Fruit fly (Drosophila melanogaster): ENCODE results near the gene CG14147.

Gene CG14147

DNA sequence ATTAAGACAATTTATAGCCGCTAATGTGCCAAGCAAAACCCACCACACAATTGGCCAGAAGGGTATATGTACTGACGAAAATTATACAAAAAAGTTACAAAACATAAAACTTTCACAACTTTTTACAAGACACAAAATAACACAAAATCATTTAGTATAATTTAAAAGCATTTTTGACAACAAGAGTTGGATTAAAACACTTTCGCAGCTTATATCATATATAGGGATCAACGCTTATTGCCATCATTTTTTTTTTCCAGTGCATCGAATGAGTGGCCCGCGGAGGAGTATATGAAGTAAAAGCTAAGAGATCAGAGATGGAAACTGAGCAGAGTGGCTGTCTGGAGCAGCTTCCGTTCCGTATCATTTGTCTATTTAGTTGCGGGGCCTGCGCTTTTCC lies 3.8 kb upstream of the CG14147 start:
- TF ChIP-seq CG5204 (GFP tag; optimal IDR thresholded peaks at IDR 0.05) (no peak), Mnt (GFP tag; optimal IDR thresholded peaks at IDR 0.05) (no peak), CG33017 (tag; optimal IDR thresholded peaks at IDR 0.05) (no peak), CG11617 (GFP tag; optimal IDR thresholded peaks at IDR 0.05) (no peak), CG7045 (GFP tag; optimal IDR thresholded peaks at IDR 0.05) (no peak), CG12768 (GFP tag; optimal IDR thresholded peaks at IDR 0.05) (no peak), ovo (GFP tag; optimal IDR thresholded peaks at IDR 0.05) (no peak), CG1620 (GFP tag; optimal IDR thresholded peaks at IDR 0.05) (no peak)

DNA sequence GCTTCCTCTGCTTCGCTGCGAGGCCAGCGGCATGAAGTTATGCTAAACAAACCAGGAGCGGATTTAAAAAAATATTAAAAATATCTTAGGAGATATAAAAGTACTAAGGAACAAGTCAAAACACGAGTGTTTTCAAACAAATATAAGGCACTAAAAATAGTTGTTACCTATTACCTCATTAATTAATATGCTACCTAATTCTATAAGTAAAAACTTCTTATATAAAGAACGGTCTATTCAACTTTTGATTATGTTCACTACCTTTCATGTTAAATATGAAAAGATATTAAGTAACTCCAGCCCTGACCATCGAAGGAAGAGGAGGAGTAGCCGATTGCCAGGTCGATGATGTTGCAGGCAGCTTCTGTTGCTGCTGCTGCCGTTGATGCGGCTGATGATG lies 4.0 kb downstream of the CG14147 start:
- TF ChIP-seq Mnt (GFP tag; optimal IDR thresholded peaks at IDR 0.05) (no peak), Crg-1 (GFP tag; optimal IDR thresholded peaks at IDR 0.05) (no peak), cnc (optimal IDR thresholded peaks at IDR 0.05) (no peak), CG33017 (tag; optimal IDR thresholded peaks at IDR 0.05) (no peak), kay (GFP tag; ENCODE audit: borderline replicate concordance) (no peak), CG11617 (GFP tag; optimal IDR thresholded peaks at IDR 0.05) (no peak), tj (GFP tag; optimal IDR thresholded peaks at IDR 0.05) (no peak), CG14711 (tag; optimal IDR thresholded peaks at IDR 0.05) (no peak), CG7045 (GFP tag; optimal IDR thresholded peaks at IDR 0.05) (no peak), toe (GFP tag; optimal IDR thresholded peaks at IDR 0.05) (no peak), pad (GFP tag; optimal IDR thresholded peaks at IDR 0.05) (no peak), CG1620 (GFP tag; optimal IDR thresholded peaks at IDR 0.05) (no peak), cic (GFP tag; optimal IDR thresholded peaks at IDR 0.05) (no peak), Clk (GFP tag; optimal IDR thresholded peaks at IDR 0.05) (no peak), bab1 (GFP tag; optimal IDR thresholded peaks at IDR 0.05) (no peak)

DNA sequence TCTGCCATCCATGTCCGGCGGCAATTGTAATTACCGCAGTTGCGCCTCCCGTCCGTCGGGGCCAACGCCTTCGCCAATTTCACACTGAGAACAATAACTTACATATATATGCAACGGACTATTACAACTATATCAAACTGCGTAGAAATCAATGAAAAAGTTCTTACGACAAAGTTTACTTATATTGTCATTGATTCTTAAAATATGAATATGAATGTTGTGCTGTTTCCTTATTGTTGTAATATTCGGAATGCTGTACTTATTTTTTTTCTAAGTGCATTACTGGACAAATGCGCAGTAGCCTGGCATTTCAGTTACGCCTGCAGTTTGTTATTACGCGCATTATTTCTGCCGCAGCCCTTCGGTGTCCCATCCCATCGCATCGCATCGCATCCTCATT lies 5.0 kb downstream of the CG14147 start:
- TF ChIP-seq toe (GFP tag; optimal IDR thresholded peaks at IDR 0.05) (no peak), CG1620 (GFP tag; optimal IDR thresholded peaks at IDR 0.05) (no peak), CG7101 (tag; optimal IDR thresholded peaks at IDR 0.05) (no peak), tj (GFP tag; optimal IDR thresholded peaks at IDR 0.05) (no peak)

DNA sequence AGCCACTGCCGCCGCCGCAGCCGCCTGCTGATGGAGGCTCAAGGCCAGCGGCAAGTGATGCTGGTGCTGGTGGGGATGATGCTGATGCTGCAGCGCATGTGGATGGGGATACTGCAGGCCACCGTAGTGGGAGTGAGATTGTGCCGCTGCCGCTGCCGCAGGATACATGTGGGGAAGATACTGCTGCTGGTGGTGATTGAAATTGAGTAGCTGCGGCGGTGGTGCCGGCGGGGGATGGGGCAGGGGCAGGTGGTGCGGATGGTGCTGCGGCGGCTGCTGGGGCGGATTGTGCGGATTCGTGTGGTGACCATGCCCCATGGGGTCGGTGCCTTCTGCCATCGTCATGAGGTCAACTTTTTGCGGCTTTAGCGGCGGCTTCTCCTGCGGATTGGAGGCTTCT lies 12.1 kb downstream of the CG14147 start:
- no peak for TF ChIP-seq CG11617 (GFP tag; optimal IDR thresholded peaks at IDR 0.05)

DNA sequence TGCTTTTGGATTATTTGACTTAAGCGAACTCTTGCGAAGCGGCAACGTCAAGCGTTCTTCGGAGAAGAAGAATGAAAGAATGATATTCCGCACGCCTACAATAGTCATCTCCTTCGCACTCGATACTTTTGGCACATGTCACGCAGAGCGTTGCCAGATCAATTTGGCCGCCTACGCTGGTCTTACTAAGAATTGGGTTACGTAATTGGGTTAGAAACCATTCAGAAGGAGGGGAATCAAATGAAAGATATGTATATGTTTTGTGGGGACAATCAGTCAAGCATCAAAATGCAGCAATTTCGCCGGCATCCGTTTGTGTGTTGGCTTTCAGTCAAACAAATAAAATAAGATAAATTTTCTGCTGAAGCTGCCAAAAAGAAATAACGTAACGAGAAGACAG lies 13.1 kb downstream of the CG14147 start:
- TF ChIP-seq CG1620 (GFP tag; optimal IDR thresholded peaks at IDR 0.05), result no peak
- no peak for TF ChIP-seq CG33017 (tag; optimal IDR thresholded peaks at IDR 0.05)
- TF ChIP-seq Clk (GFP tag; optimal IDR thresholded peaks at IDR 0.05), result no peak
- no peak for TF ChIP-seq kay (GFP tag; ENCODE audit: borderline replicate concordance)
- no peak for TF ChIP-seq toe (GFP tag; optimal IDR thresholded peaks at IDR 0.05)
- no peak for TF ChIP-seq CG11617 (GFP tag; optimal IDR thresholded peaks at IDR 0.05)
- TF ChIP-seq pad (GFP tag; optimal IDR thresholded peaks at IDR 0.05), result no peak
- no peak for TF ChIP-seq Crg-1 (GFP tag; optimal IDR thresholded peaks at IDR 0.05)
- TF ChIP-seq bab1 (GFP tag; optimal IDR thresholded peaks at IDR 0.05), result no peak
- no peak for TF ChIP-seq CG14711 (tag; optimal IDR thresholded peaks at IDR 0.05)
- no peak for TF ChIP-seq tj (GFP tag; optimal IDR thresholded peaks at IDR 0.05)
- TF ChIP-seq CG5204 (GFP tag; optimal IDR thresholded peaks at IDR 0.05), result no peak
- TF ChIP-seq CG7045 (GFP tag; optimal IDR thresholded peaks at IDR 0.05), result no peak
- no peak for TF ChIP-seq cnc (optimal IDR thresholded peaks at IDR 0.05)
- no peak for TF ChIP-seq Hr96 (GFP tag; optimal IDR thresholded peaks at IDR 0.05)
- no peak for TF ChIP-seq cic (GFP tag; optimal IDR thresholded peaks at IDR 0.05)
- no peak for TF ChIP-seq Mnt (GFP tag; optimal IDR thresholded peaks at IDR 0.05)
- no peak for TF ChIP-seq ovo (GFP tag; optimal IDR thresholded peaks at IDR 0.05)

DNA sequence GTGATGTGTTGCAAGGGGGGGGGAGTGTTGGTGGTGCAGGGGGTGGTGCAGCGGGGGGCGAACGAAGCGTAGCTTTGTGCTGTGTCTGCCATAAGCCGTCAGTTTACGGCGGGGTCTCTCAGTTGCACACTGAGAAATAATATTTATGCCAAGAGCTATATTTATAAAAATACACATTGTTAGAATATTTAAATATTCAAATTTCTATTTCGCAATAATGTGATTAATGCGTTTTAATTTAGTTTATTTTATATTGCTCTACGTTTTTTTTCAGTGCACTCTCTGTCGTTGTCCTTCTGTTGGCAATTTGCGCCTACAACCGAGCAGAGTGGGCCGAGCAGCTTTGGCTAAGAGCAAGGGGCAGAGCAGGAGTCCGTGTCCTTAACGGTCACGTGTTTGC lies 14.2 kb downstream of the CG14147 start:
- TF ChIP-seq CG12768 (GFP tag; optimal IDR thresholded peaks at IDR 0.05), result no peak
- no peak for TF ChIP-seq bab1 (GFP tag; optimal IDR thresholded peaks at IDR 0.05)
- no peak for TF ChIP-seq Crg-1 (GFP tag; optimal IDR thresholded peaks at IDR 0.05)
- no peak for TF ChIP-seq CG1620 (GFP tag; optimal IDR thresholded peaks at IDR 0.05)
- no peak for TF ChIP-seq ovo (GFP tag; optimal IDR thresholded peaks at IDR 0.05)
- no peak for TF ChIP-seq tj (GFP tag; optimal IDR thresholded peaks at IDR 0.05)

DNA sequence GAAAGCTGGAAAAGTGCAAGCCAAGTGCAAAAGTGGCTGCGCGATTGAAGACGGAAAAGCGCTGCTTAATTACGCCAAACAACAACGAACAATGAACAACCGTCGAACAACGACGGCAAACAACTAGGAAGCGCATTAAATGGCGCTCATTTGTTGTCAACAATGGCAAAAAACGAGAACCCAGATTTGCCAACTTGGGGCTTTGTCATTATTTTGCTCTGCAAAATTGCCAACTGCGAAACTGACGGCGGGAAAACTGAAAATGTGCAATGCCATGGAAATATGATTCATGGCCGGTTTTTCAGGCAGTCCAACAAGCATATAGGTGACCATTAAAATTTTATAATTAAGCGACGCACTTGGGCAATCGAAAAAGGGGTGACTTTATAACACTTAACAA lies 16.1 kb downstream of the CG14147 start:
- no peak for TF ChIP-seq CG11617 (GFP tag; optimal IDR thresholded peaks at IDR 0.05)
- peak; percentile 98 for TF ChIP-seq tj (GFP tag; optimal IDR thresholded peaks at IDR 0.05)

DNA sequence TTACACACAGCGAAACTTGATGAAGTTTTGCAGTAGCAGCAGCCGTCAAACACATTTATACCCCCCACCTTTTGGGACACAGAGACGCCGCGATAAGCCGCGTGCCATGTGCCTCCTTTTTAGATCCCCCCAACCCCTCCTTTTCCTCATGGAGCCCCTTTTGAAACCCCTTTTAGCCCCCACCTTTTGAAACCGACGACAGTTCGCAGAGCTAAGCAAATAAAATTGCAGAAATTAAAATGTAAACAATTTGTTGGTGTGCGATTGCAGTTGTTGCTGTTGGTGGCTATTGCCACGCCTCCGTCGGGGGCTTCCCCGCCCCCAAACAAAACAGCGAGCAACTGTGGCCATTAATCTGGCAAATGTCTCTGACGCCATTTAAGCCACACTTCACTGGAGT lies 16.9 kb downstream of the CG14147 start:
- TF ChIP-seq tj (GFP tag; optimal IDR thresholded peaks at IDR 0.05) (peak; percentile 94), Hr96 (GFP tag; optimal IDR thresholded peaks at IDR 0.05) (no peak), cic (GFP tag; optimal IDR thresholded peaks at IDR 0.05) (no peak)

DNA sequence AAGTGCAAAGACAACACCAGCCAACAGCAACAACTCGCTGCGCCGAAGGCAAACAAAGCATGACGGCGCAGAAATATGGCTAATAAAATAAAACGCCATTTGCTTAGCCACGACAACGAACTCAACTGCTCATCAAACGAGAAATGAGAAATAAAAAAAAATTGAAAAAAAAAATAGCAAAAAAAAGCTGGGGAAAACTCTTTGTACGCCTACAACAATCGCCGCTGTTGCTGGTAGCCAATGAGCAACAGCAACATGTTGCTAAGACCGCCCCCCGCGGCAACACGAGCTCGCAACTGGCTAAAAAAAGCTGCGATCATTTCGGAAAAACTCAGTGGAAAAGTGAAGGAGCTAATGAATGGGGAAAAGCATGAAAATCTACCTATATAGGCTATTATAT lies 17.4 kb downstream of the CG14147 start:
- TF ChIP-seq CG7101 (tag; optimal IDR thresholded peaks at IDR 0.05), result no peak
- TF ChIP-seq cic (GFP tag; optimal IDR thresholded peaks at IDR 0.05), result no peak
- peak in 1 of 2 experiments; percentile 60 for TF ChIP-seq cnc (optimal IDR thresholded peaks at IDR 0.05)
- TF ChIP-seq Mnt (GFP tag; optimal IDR thresholded peaks at IDR 0.05), result no peak
- no peak for TF ChIP-seq CG12768 (GFP tag; optimal IDR thresholded peaks at IDR 0.05)
- TF ChIP-seq bab1 (GFP tag; optimal IDR thresholded peaks at IDR 0.05), result no peak
- no peak for TF ChIP-seq pad (GFP tag; optimal IDR thresholded peaks at IDR 0.05)
